Worm (Caenorhabditis elegans) whole organism, L1 larva: ENCODE results near the gene C50E3.9.
A peak's percentile ranks its signal among the peaks of the same experiment; 100 is the strongest.

ENCODE experiments used
- C16A3.4 ChIP-seq: fragments of 150-350 bp; optimal IDR thresholded peaks from 2 replicates; lab custom pipeline; 2014; ENCODE audit warnings: missing biosample characterization, missing genetic modification characterization
- F16B12.6 ChIP-seq: fragments of 150-350 bp; optimal IDR thresholded peaks from 2 replicates; lab custom pipeline; 2014; ENCODE audit warnings: missing biosample characterization, missing genetic modification characterization
- alr-1 ChIP-seq: fragments of 200-800 bp; sonication (Bioruptor generic); optimal IDR thresholded peaks from 2 replicates; lab custom pipeline; 2018; ENCODE audit warnings: borderline replicate concordance, mild to moderate bottlenecking, missing genetic modification characterization, missing compliant biosample characterization
- ama-1 ChIP-seq: fragments of 150-350 bp; optimal IDR thresholded peaks from 2 replicates; lab custom pipeline; 2014
- blmp-1 ChIP-seq: fragments of 150-350 bp; optimal IDR thresholded peaks from 2 replicates; lab custom pipeline; 2014; ENCODE audit warnings: missing biosample characterization, missing genetic modification characterization
- ceh-63 ChIP-seq: fragments of 200-800 bp; sonication (Bioruptor generic); optimal IDR thresholded peaks from 2 replicates; lab custom pipeline; 2018; ENCODE audit warnings: mild to moderate bottlenecking, missing genetic modification characterization, missing compliant biosample characterization
- ceh-8 ChIP-seq: fragments of 200-800 bp; sonication (Bioruptor generic); optimal IDR thresholded peaks from 2 replicates; lab custom pipeline; 2018; ENCODE audit warnings: mild to moderate bottlenecking, missing genetic modification characterization, moderate library complexity, missing compliant biosample characterization
- ceh-82 ChIP-seq, 3 experiments: fragments of 150-350 bp in 1 of 3; sonication (generic microtip) in 2 of 3; optimal IDR thresholded peaks; 2 replicates each; lab custom pipeline; 2014 to 2017; ENCODE audit warnings: missing biosample characterization in 3 of 3, missing genetic modification characterization in 3 of 3
- ceh-88 ChIP-seq: fragments of 200-800 bp; sonication (Bioruptor generic); IDR thresholded peaks from 2 replicates; pipeline ENCODE4 v1.3.6; 2022; ENCODE audit warnings: missing genetic modification characterization, missing compliant biosample characterization
- dpl-1 ChIP-seq, 3 experiments: fragments of 150-350 bp in 2 of 3; sonication (generic microtip) in 1 of 3; optimal IDR thresholded peaks; 2 replicates each; lab custom pipeline; 2014 to 2017; ENCODE audit warnings: missing biosample characterization in 3 of 3, missing genetic modification characterization in 3 of 3, missing genetic modification reagents in 3 of 3
- dsc-1 ChIP-seq: sonication (generic microtip); optimal IDR thresholded peaks from 2 replicates; lab custom pipeline; 2016; ENCODE audit warnings: mild to moderate bottlenecking, missing genetic modification characterization, missing compliant biosample characterization
- efl-1 ChIP-seq, 4 experiments: fragments of 150-350 bp; optimal IDR thresholded peaks in 3 of 4; peaks in 1 of 4; 1 replicate in 1 of 4; 2 replicates in 3 of 4; lab custom pipeline; 2014; ENCODE audit warnings: missing biosample characterization in 2 of 4, missing genetic modification characterization in 2 of 4, missing genetic modification reagents in 2 of 4
- elt-2 ChIP-seq: sonication (generic microtip); optimal IDR thresholded peaks from 2 replicates; lab custom pipeline; 2016; ENCODE audit warnings: missing genetic modification characterization, mild to moderate bottlenecking, inconsistent platforms, missing compliant biosample characterization, missing genetic modification reagents
- elt-3 ChIP-seq, 6 experiments: fragments of 150-350 bp in 1 of 6; sonication (generic microtip); optimal IDR thresholded peaks; 2 replicates each; lab custom pipeline; 2017 to 2018; ENCODE audit warnings: missing biosample characterization in 6 of 6, missing genetic modification characterization in 6 of 6, inconsistent platforms in 1 of 6
- fkh-4 ChIP-seq: sonication (generic microtip); optimal IDR thresholded peaks from 2 replicates; lab custom pipeline; 2016; ENCODE audit warnings: missing compliant biosample characterization, missing genetic modification characterization, borderline replicate concordance
- fkh-8 ChIP-seq: sonication (generic microtip); optimal IDR thresholded peaks from 2 replicates; lab custom pipeline; 2016; ENCODE audit warnings: mild to moderate bottlenecking, missing genetic modification characterization, missing compliant biosample characterization
- fos-1 ChIP-seq: fragments of 150-350 bp; optimal IDR thresholded peaks from 2 replicates; lab custom pipeline; 2014; ENCODE audit warnings: missing biosample characterization, missing genetic modification characterization
- grh-1 ChIP-seq: fragments of 200-800 bp; sonication (Bioruptor generic); IDR thresholded peaks from 2 replicates; pipeline ENCODE4 v1.3.6; 2022; ENCODE audit warnings: missing genetic modification reagents, missing genetic modification characterization, missing compliant biosample characterization
- hpl-2 ChIP-seq: fragments of 150-350 bp; optimal IDR thresholded peaks from 2 replicates; lab custom pipeline; 2014; ENCODE audit warnings: missing biosample characterization, missing genetic modification reagents, missing genetic modification characterization
- irx-1 ChIP-seq: sonication (generic microtip); optimal IDR thresholded peaks from 2 replicates; lab custom pipeline; 2016; ENCODE audit warnings: missing genetic modification characterization, missing compliant biosample characterization
- isw-1 ChIP-seq: fragments of 200-800 bp; sonication (Bioruptor generic); IDR thresholded peaks from 2 replicates; pipeline ENCODE4 v1.3.6; 2022; ENCODE audit warnings: missing genetic modification characterization, missing compliant biosample characterization
- jun-1 ChIP-seq: fragments of 150-350 bp; optimal IDR thresholded peaks from 2 replicates; lab custom pipeline; 2014; ENCODE audit warnings: missing biosample characterization, missing genetic modification reagents, missing genetic modification characterization
- lin-13 ChIP-seq: fragments of 150-350 bp; optimal IDR thresholded peaks from 2 replicates; lab custom pipeline; 2014; ENCODE audit warnings: missing biosample characterization, missing genetic modification reagents, missing genetic modification characterization
- lin-14 ChIP-seq: fragments of 200-800 bp; sonication (Bioruptor generic); optimal IDR thresholded peaks from 2 replicates; lab custom pipeline; 2018; ENCODE audit warnings: mild to moderate bottlenecking, missing genetic modification characterization, moderate library complexity, missing compliant biosample characterization
- lin-15B ChIP-seq: fragments of 150-350 bp; sonication (generic microtip); optimal IDR thresholded peaks from 3 replicates; lab custom pipeline; 2014; ENCODE audit warnings: missing biosample characterization, missing genetic modification characterization
- lin-35 ChIP-seq, 2 experiments: fragments of 150-350 bp; optimal IDR thresholded peaks; 2 replicates each; lab custom pipeline; 2014; ENCODE audit warnings: missing biosample characterization in 2 of 2, missing genetic modification characterization in 2 of 2, missing genetic modification reagents in 2 of 2
- lin-39 ChIP-seq: fragments of 150-350 bp; optimal IDR thresholded peaks from 2 replicates; lab custom pipeline; 2014; ENCODE audit warnings: missing biosample characterization, missing genetic modification reagents, missing genetic modification characterization
- lir-3 ChIP-seq: sonication (generic microtip); optimal IDR thresholded peaks from 2 replicates; lab custom pipeline; 2016; ENCODE audit warnings: mild to moderate bottlenecking, missing genetic modification characterization, moderate library complexity, missing compliant biosample characterization; ENCODE audit not compliant: poor library complexity
- lsy-2 ChIP-seq, 2 experiments: fragments of 150-350 bp; optimal IDR thresholded peaks; 2 replicates each; lab custom pipeline; 2014; ENCODE audit warnings: missing biosample characterization in 2 of 2, missing genetic modification characterization in 2 of 2
- mdl-1 ChIP-seq, 2 experiments: fragments of 150-350 bp; optimal IDR thresholded peaks; 2 replicates each; lab custom pipeline; 2014 to 2017; ENCODE audit warnings: missing biosample characterization in 2 of 2, missing genetic modification characterization in 2 of 2, inconsistent platforms in 1 of 2
- mef-2 ChIP-seq: fragments of 150-350 bp; optimal IDR thresholded peaks from 2 replicates; lab custom pipeline; 2014; ENCODE audit warnings: missing biosample characterization, missing genetic modification characterization
- mep-1 ChIP-seq: fragments of 150-350 bp; optimal IDR thresholded peaks from 2 replicates; lab custom pipeline; 2014; ENCODE audit warnings: missing biosample characterization, missing genetic modification characterization
- nhr-19 ChIP-seq: fragments of 200-800 bp; sonication (Bioruptor generic); conservative IDR thresholded peaks from 2 replicates; pipeline ENCODE4 v1.3.6; 2022; ENCODE audit warnings: missing genetic modification characterization, missing compliant biosample characterization
- nhr-20 ChIP-seq: sonication (generic microtip); optimal IDR thresholded peaks from 2 replicates; lab custom pipeline; 2016; ENCODE audit warnings: mild to moderate bottlenecking, missing genetic modification characterization, missing compliant biosample characterization
- nhr-47 ChIP-seq: sonication (generic microtip); optimal IDR thresholded peaks from 2 replicates; lab custom pipeline; 2016; ENCODE audit warnings: mild to moderate bottlenecking, missing genetic modification characterization, moderate library complexity, missing compliant biosample characterization
- nhr-71 ChIP-seq: sonication (generic microtip); optimal IDR thresholded peaks from 2 replicates; lab custom pipeline; 2016; ENCODE audit warnings: mild to moderate bottlenecking, missing genetic modification characterization, moderate library complexity, missing compliant biosample characterization
- nhr-77 ChIP-seq: fragments of 150-350 bp; optimal IDR thresholded peaks from 2 replicates; lab custom pipeline; 2014; ENCODE audit warnings: missing biosample characterization, missing genetic modification characterization
- nhr-85 ChIP-seq: sonication (generic microtip); peaks from one replicate; lab custom pipeline; 2016; ENCODE audit warnings: missing genetic modification characterization, inconsistent platforms, missing compliant biosample characterization
- nhr-90 ChIP-seq: sonication (generic microtip); optimal IDR thresholded peaks from 2 replicates; lab custom pipeline; 2016; ENCODE audit warnings: mild to moderate bottlenecking, missing genetic modification characterization, missing compliant biosample characterization; ENCODE audit not compliant: poor library complexity
- skn-1 ChIP-seq: fragments of 150-350 bp; optimal IDR thresholded peaks from 2 replicates; lab custom pipeline; 2014; ENCODE audit warnings: missing biosample characterization, missing genetic modification characterization
- snpc-4 ChIP-seq: fragments of 150-350 bp; optimal IDR thresholded peaks from 2 replicates; lab custom pipeline; 2014; ENCODE audit warnings: missing biosample characterization, missing genetic modification characterization
- snu-23 ChIP-seq: sonication (generic microtip); optimal IDR thresholded peaks from 2 replicates; lab custom pipeline; 2016; ENCODE audit warnings: missing genetic modification characterization, missing compliant biosample characterization
- sox-4 ChIP-seq: sonication (generic microtip); optimal IDR thresholded peaks from 2 replicates; lab custom pipeline; 2016; ENCODE audit warnings: missing genetic modification characterization, missing compliant biosample characterization
- sup-37 ChIP-seq: fragments of 200-800 bp; sonication (Bioruptor generic); optimal IDR thresholded peaks from 2 replicates; lab custom pipeline; 2018; ENCODE audit warnings: mild to moderate bottlenecking, missing genetic modification characterization, missing compliant biosample characterization
- swsn-7 ChIP-seq: sonication (generic microtip); optimal IDR thresholded peaks from 2 replicates; lab custom pipeline; 2016; ENCODE audit warnings: missing genetic modification characterization, missing compliant biosample characterization
- tbx-2 ChIP-seq: sonication (generic microtip); optimal IDR thresholded peaks from 2 replicates; lab custom pipeline; 2016; ENCODE audit warnings: missing genetic modification characterization, missing compliant biosample characterization
- tlp-1 ChIP-seq: fragments of 150-350 bp; optimal IDR thresholded peaks from 2 replicates; lab custom pipeline; 2014; ENCODE audit warnings: missing biosample characterization, missing genetic modification characterization
- unc-130 ChIP-seq: fragments of 150-350 bp; optimal IDR thresholded peaks from 2 replicates; lab custom pipeline; 2017; ENCODE audit warnings: missing biosample characterization, missing genetic modification characterization, inconsistent platforms
- unc-62 ChIP-seq: fragments of 150-350 bp; optimal IDR thresholded peaks from 2 replicates; lab custom pipeline; 2014; ENCODE audit warnings: missing biosample characterization, missing genetic modification reagents, missing genetic modification characterization
- unc-86 ChIP-seq: sonication (generic microtip); optimal IDR thresholded peaks from 2 replicates; lab custom pipeline; 2016; ENCODE audit warnings: missing genetic modification characterization, missing compliant biosample characterization
- xbp-1 ChIP-seq: sonication (generic microtip); optimal IDR thresholded peaks from 2 replicates; lab custom pipeline; 2016; ENCODE audit warnings: missing genetic modification characterization, missing compliant biosample characterization
- ztf-11 ChIP-seq, 2 experiments: sonication (generic microtip); optimal IDR thresholded peaks; 2 replicates each; lab custom pipeline; 2016 to 2017; ENCODE audit warnings: missing genetic modification characterization in 2 of 2, missing biosample characterization in 1 of 2, missing compliant biosample characterization in 1 of 2

The C50E3.9 gene

ce11 chrV:7575563-7575962 lies 24.5 kb downstream of the C50E3.9 start, which contains the start of the genes snu-66 and ints-9:
snu-66 (minus strand) TSS chrV:7575670.
ints-9 (plus strand) TSS chrV:7575802.
- TF ChIP-seq skn-1 (peak; percentile 54), alr-1 (tag; lab: Kevin White, UChicago) (no peak), nhr-47 (tag; lab: Kevin White, UChicago) (peak; percentile 81), jun-1 (peak; percentile 30), grh-1 (peak; percentile 64), isw-1 (GFP tag; lab: Robert Waterston, UW) (peak; percentile 53), irx-1 (tag; lab: Kevin White, UChicago) (peak; percentile 46), lin-13 (GFP tag; lab: Kevin White, UChicago) (peak; percentile 57), lin-35 (GFP tag; optimal IDR thresholded peaks at IDR 0.05; lab: Kevin White, UChicago) (peak; percentile 75 to 85), lin-39 (tag; lab: Kevin White, UChicago) (peak; percentile 48), tbx-2 (tag; lab: Kevin White, UChicago) (peak; percentile 72), ama-1 (peak; percentile 29), unc-86 (tag; lab: Kevin White, UChicago) (peak; percentile 53), unc-62 (GFP tag; lab: Kevin White, UChicago) (no peak), hpl-2 (no peak), lin-14 (GFP tag; lab: Kevin White, UChicago) (peak; percentile 66), nhr-20 (peak; percentile 77), lin-15B (tag; lab: Kevin White, UChicago) (peak; percentile 63), lir-3 (peak; percentile 18), ceh-82 (tag; optimal IDR thresholded peaks at IDR 0.05; lab: Kevin White, UChicago) (peak; percentile 66 to 81 (median 67)), swsn-7 (peak; percentile 80), unc-130 (peak; percentile 71), ceh-8 (peak; percentile 27), fkh-8 (tag; lab: Kevin White, UChicago) (peak; percentile 33), fos-1 (tag; lab: Kevin White, UChicago) (peak; percentile 34), dpl-1 (GFP tag; optimal IDR thresholded peaks at IDR 0.05; lab: Kevin White, UChicago) (peak; percentile 68 to 79 (median 79)), snu-23 (GFP tag; lab: Kevin White, UChicago) (peak; percentile 84), elt-3 (tag; optimal IDR thresholded peaks at IDR 0.05; lab: Kevin White, UChicago) (peak in 2 of 6 experiments; percentile 23 to 35), nhr-77 (tag; lab: Kevin White, UChicago) (peak; percentile 10), mdl-1 (tag; optimal IDR thresholded peaks at IDR 0.05; lab: Kevin White, UChicago) (peak in 1 of 2 experiments; percentile 41), sox-4 (tag; lab: Kevin White, UChicago) (no peak), xbp-1 (peak; percentile 72), efl-1 (optimal IDR thresholded peaks at IDR 0.05; lab: Kevin White, UChicago) (peak; percentile 67 to 80), efl-1 (GFP tag; optimal IDR thresholded peaks at IDR 0.05 in 1 of 2; lab: Kevin White, UChicago) (peak; percentile 78 to 96), ztf-11 (tag; optimal IDR thresholded peaks at IDR 0.05; lab: Kevin White, UChicago) (peak in 1 of 2 experiments; percentile 33), nhr-71 (tag; lab: Kevin White, UChicago) (peak; percentile 84), ceh-63 (GFP tag; lab: Kevin White, UChicago) (no peak), mef-2 (no peak), nhr-19 (peak; percentile 70), tlp-1 (tag; lab: Kevin White, UChicago) (no peak), dsc-1 (tag; lab: Kevin White, UChicago) (peak; percentile 68), lsy-2 (tag; optimal IDR thresholded peaks at IDR 0.05; lab: Kevin White, UChicago) (peak; percentile 79 to 80), ceh-88 (GFP tag; lab: Robert Waterston, UW) (no peak), nhr-90 (peak; percentile 76), C16A3.4 (tag; lab: Kevin White, UChicago) (peak; percentile 74), sup-37 (GFP tag; lab: Kevin White, UChicago) (no peak), snpc-4 (tag; lab: Kevin White, UChicago) (peak; percentile 41), blmp-1 (tag; lab: Kevin White, UChicago) (peak; percentile 66), nhr-85 (tag; lab: Kevin White, UChicago) (peak; percentile 81), mep-1 (tag; lab: Kevin White, UChicago) (peak; percentile 87), F16B12.6 (tag; lab: Kevin White, UChicago) (peak; percentile 36), fkh-4 (tag; lab: Kevin White, UChicago) (no peak), elt-2 (tag; lab: Kevin White, UChicago) (no peak)
